Worm (Caenorhabditis elegans): ENCODE measurements around the gene ZK813.7.

ce11 chrX:3463875-3464274, 19.3 kb downstream of the ZK813.7 start:
- TF ChIP-seq ama-1 (optimal IDR thresholded peaks at IDR 0.05) (no peak), tra-4 (tag; optimal IDR thresholded peaks at IDR 0.05) (no peak), hmbx-1 (tag; optimal IDR thresholded peaks at IDR 0.05) (no peak), ceh-36 (tag; optimal IDR thresholded peaks at IDR 0.05) (no peak), ets-7 (tag; optimal IDR thresholded peaks at IDR 0.05) (no peak), ceh-13 (GFP tag; optimal IDR thresholded peaks at IDR 0.05) (no peak)

Measured in whole organism, early embryonic.